Worm (Caenorhabditis elegans) whole organism, L4 larva: Measurements from ENCODE around the gene eelo-2.

Experiments used
- F26F4.8 ChIP-seq: fragments of 200-800 bp; sonication (Bioruptor generic); conservative IDR thresholded peaks from 2 replicates; pipeline ENCODE4 v1.3.6; 2022; ENCODE audit warnings: missing genetic modification characterization, missing compliant biosample characterization
- R02D3.7 ChIP-seq: fragments of 150-350 bp; sonication (generic microtip); optimal IDR thresholded peaks from 3 replicates; lab custom pipeline; 2014; ENCODE audit warnings: missing biosample characterization, missing genetic modification characterization
- Y105C5A.15 ChIP-seq: fragments of 200-800 bp; sonication (Bioruptor generic); IDR thresholded peaks from 2 replicates; pipeline ENCODE4 v1.3.6; 2022; ENCODE audit warnings: missing genetic modification characterization, missing compliant biosample characterization
- Y48G9A.11 ChIP-seq: fragments of 200-800 bp; sonication (Bioruptor generic); IDR thresholded peaks from 2 replicates; pipeline ENCODE4 v1.3.6; 2022; ENCODE audit warnings: missing genetic modification reagents, missing genetic modification characterization, missing compliant biosample characterization
- Y75B8A.6 ChIP-seq: fragments of 200-800 bp; sonication (Bioruptor generic); IDR thresholded peaks from 2 replicates; pipeline ENCODE4 v1.3.6; 2022; ENCODE audit warnings: missing genetic modification reagents, missing genetic modification characterization, missing compliant biosample characterization
- aha-1 ChIP-seq: fragments of 150-350 bp; peaks from one replicate; lab custom pipeline; 2014; ENCODE audit warnings: missing biosample characterization, missing genetic modification characterization
- aly-2 ChIP-seq: sonication (generic microtip); optimal IDR thresholded peaks from 2 replicates; lab custom pipeline; 2018; ENCODE audit warnings: missing biosample characterization, missing genetic modification characterization
- ama-1 ChIP-seq: fragments of 150-350 bp; optimal IDR thresholded peaks from 2 replicates; lab custom pipeline; 2014; ENCODE audit warnings: inconsistent platforms, mixed read lengths
- cey-2 ChIP-seq: sonication (generic microtip); optimal IDR thresholded peaks from 3 replicates; lab custom pipeline; 2017; ENCODE audit warnings: missing genetic modification characterization, mild to moderate bottlenecking, missing compliant biosample characterization, antibody characterized with exemption, borderline replicate concordance; ENCODE audit not compliant: insufficient read depth
- daf-19 ChIP-seq: fragments of 200-800 bp; sonication (Bioruptor generic); conservative IDR thresholded peaks from 2 replicates; pipeline ENCODE4 v1.3.6; 2022; ENCODE audit warnings: missing genetic modification characterization, missing compliant biosample characterization
- dmd-6 ChIP-seq: fragments of 200-800 bp; sonication (Bioruptor generic); IDR thresholded peaks from 2 replicates; pipeline ENCODE4 v1.3.6; 2022; ENCODE audit warnings: missing genetic modification reagents, missing genetic modification characterization, missing compliant biosample characterization
- dmd-8 ChIP-seq: fragments of 200-800 bp; sonication (Bioruptor generic); IDR thresholded peaks from 2 replicates; pipeline ENCODE4 v1.3.6; 2022; ENCODE audit warnings: missing genetic modification characterization, missing compliant biosample characterization
- dpl-1 ChIP-seq: fragments of 150-350 bp; optimal IDR thresholded peaks from 2 replicates; lab custom pipeline; 2014; ENCODE audit warnings: missing biosample characterization, missing genetic modification reagents, missing genetic modification characterization
- dve-1 ChIP-seq: sonication (generic microtip); optimal IDR thresholded peaks from 2 replicates; lab custom pipeline; 2017; ENCODE audit warnings: antibody characterized with exemption, mild to moderate bottlenecking, missing genetic modification characterization, missing compliant biosample characterization; ENCODE audit not compliant: insufficient read depth
- egl-27 ChIP-seq: sonication (generic microtip); optimal IDR thresholded peaks from 3 replicates; lab custom pipeline; 2017; ENCODE audit warnings: missing biosample characterization, missing genetic modification reagents, missing genetic modification characterization
- hmg-1.1 ChIP-seq: fragments of 200-800 bp; sonication (Bioruptor generic); IDR thresholded peaks from 2 replicates; pipeline ENCODE4 v1.3.6; 2022; ENCODE audit warnings: missing genetic modification reagents, missing genetic modification characterization, missing compliant biosample characterization
- lin-29 ChIP-seq: fragments of 200-800 bp; sonication (Bioruptor generic); IDR thresholded peaks from 2 replicates; pipeline ENCODE4 v1.3.6; 2022; ENCODE audit warnings: missing genetic modification reagents, missing genetic modification characterization, missing compliant biosample characterization
- lin-38 ChIP-seq: fragments of 200-800 bp; sonication (Bioruptor generic); IDR thresholded peaks from 2 replicates; pipeline ENCODE4 v1.3.6; 2022; ENCODE audit warnings: missing genetic modification reagents, missing genetic modification characterization, missing compliant biosample characterization
- lin-39 ChIP-seq: fragments of 150-350 bp; optimal IDR thresholded peaks from 2 replicates; lab custom pipeline; 2014; ENCODE audit warnings: missing biosample characterization, missing genetic modification reagents, missing genetic modification characterization
- madf-9 ChIP-seq: fragments of 200-800 bp; sonication (Bioruptor generic); conservative IDR thresholded peaks from 2 replicates; pipeline ENCODE4 v1.3.6; 2022; ENCODE audit warnings: missing genetic modification reagents, missing genetic modification characterization, missing compliant biosample characterization
- mdl-1 ChIP-seq, 2 experiments: fragments of 150-350 bp in 1 of 2; sonication (generic microtip) in 1 of 2; optimal IDR thresholded peaks; 2 replicates each; lab custom pipeline; 2014 to 2017; ENCODE audit warnings: missing biosample characterization in 2 of 2, missing genetic modification characterization in 2 of 2
- mdt-29 ChIP-seq: fragments of 200-800 bp; sonication (Bioruptor generic); IDR thresholded peaks from 2 replicates; pipeline ENCODE4 v1.3.6; 2022; ENCODE audit warnings: missing genetic modification reagents, missing genetic modification characterization, missing compliant biosample characterization
- mep-1 ChIP-seq: fragments of 150-350 bp; sonication (generic microtip); optimal IDR thresholded peaks from 3 replicates; lab custom pipeline; 2014; ENCODE audit warnings: missing biosample characterization, missing genetic modification characterization
- mes-2 ChIP-seq: sonication (generic microtip); optimal IDR thresholded peaks from 2 replicates; lab custom pipeline; 2016; ENCODE audit warnings: missing genotype, mild to moderate bottlenecking, missing genetic modification characterization, missing compliant biosample characterization; ENCODE audit not compliant: poor library complexity, severe bottlenecking
- mxl-3 ChIP-seq: fragments of 200-800 bp; sonication (Bioruptor generic); optimal IDR thresholded peaks from 2 replicates; lab custom pipeline; 2018; ENCODE audit warnings: mild to moderate bottlenecking, missing genetic modification characterization, missing compliant biosample characterization
- nhr-111 ChIP-seq: fragments of 200-800 bp; sonication (Bioruptor generic); optimal IDR thresholded peaks from 2 replicates; lab custom pipeline; 2018; ENCODE audit warnings: mild to moderate bottlenecking, missing genetic modification characterization, missing compliant biosample characterization
- nhr-25 ChIP-seq: sonication (generic microtip); optimal IDR thresholded peaks from 2 replicates; lab custom pipeline; 2017; ENCODE audit warnings: missing genetic modification characterization, mild to moderate bottlenecking, missing compliant biosample characterization, antibody characterized with exemption, moderate library complexity, borderline replicate concordance; ENCODE audit not compliant: insufficient read depth
- nhr-28 ChIP-seq: fragments of 150-350 bp; optimal IDR thresholded peaks from 2 replicates; lab custom pipeline; 2014; ENCODE audit warnings: missing biosample characterization, missing genetic modification characterization
- nhr-77 ChIP-seq: fragments of 150-350 bp; optimal IDR thresholded peaks from 2 replicates; lab custom pipeline; 2014; ENCODE audit warnings: missing biosample characterization, missing genetic modification characterization
- pha-4 ChIP-seq, 2 experiments: fragments of 150-350 bp in 1 of 2; fragments of 200-800 bp in 1 of 2; sonication (Bioruptor generic) in 1 of 2; IDR thresholded peaks in 1 of 2; optimal IDR thresholded peaks in 1 of 2; 2 replicates each; pipeline versions ENCODE4 v1.3.6 to Lab custom; 2014 to 2022; ENCODE audit warnings: missing genetic modification characterization in 2 of 2, missing genetic modification reagents in 2 of 2, missing biosample characterization in 1 of 2, missing compliant biosample characterization in 1 of 2
- saeg-2 ChIP-seq: fragments of 200-800 bp; sonication (Bioruptor generic); IDR thresholded peaks from 2 replicates; pipeline ENCODE4 v1.3.6; 2022; ENCODE audit warnings: missing genetic modification reagents, missing genetic modification characterization, missing compliant biosample characterization
- skn-1 ChIP-seq: fragments of 150-350 bp; optimal IDR thresholded peaks from 2 replicates; lab custom pipeline; 2014; ENCODE audit warnings: missing biosample characterization, missing genetic modification characterization
- snpc-4 ChIP-seq: fragments of 150-350 bp; optimal IDR thresholded peaks from 2 replicates; lab custom pipeline; 2014; ENCODE audit warnings: missing biosample characterization, missing genetic modification characterization
- unc-62 ChIP-seq, 3 experiments: fragments of 150-350 bp in 1 of 3; sonication (generic microtip); optimal IDR thresholded peaks in 2 of 3; peaks in 1 of 3; 1 replicate in 1 of 3; 2 replicates in 2 of 3; lab custom pipeline; 2014 to 2017; ENCODE audit warnings: missing biosample characterization in 3 of 3, missing genetic modification characterization in 3 of 3, missing genetic modification reagents in 3 of 3, missing genotype in 1 of 3
- vab-7 ChIP-seq: fragments of 200-800 bp; sonication (Bioruptor generic); IDR thresholded peaks from 2 replicates; pipeline ENCODE4 v1.3.6; 2022; ENCODE audit warnings: missing genetic modification reagents, missing genetic modification characterization, missing compliant biosample characterization
- zag-1 ChIP-seq: fragments of 150-350 bp; optimal IDR thresholded peaks from 2 replicates; lab custom pipeline; 2014; ENCODE audit warnings: missing biosample characterization, missing genetic modification characterization
- zfp-2 ChIP-seq: sonication (generic microtip); optimal IDR thresholded peaks from 2 replicates; lab custom pipeline; 2016; ENCODE audit warnings: mild to moderate bottlenecking, missing genetic modification characterization, missing compliant biosample characterization
- zip-11 ChIP-seq: fragments of 200-800 bp; sonication (Bioruptor generic); IDR thresholded peaks from 2 replicates; pipeline ENCODE4 v1.3.6; 2022; ENCODE audit warnings: missing genetic modification characterization, missing compliant biosample characterization
- ztf-7 ChIP-seq: fragments of 150-350 bp; optimal IDR thresholded peaks from 2 replicates; lab custom pipeline; 2014; ENCODE audit warnings: missing biosample characterization, missing genetic modification characterization

Gene eelo-2

DNA sequence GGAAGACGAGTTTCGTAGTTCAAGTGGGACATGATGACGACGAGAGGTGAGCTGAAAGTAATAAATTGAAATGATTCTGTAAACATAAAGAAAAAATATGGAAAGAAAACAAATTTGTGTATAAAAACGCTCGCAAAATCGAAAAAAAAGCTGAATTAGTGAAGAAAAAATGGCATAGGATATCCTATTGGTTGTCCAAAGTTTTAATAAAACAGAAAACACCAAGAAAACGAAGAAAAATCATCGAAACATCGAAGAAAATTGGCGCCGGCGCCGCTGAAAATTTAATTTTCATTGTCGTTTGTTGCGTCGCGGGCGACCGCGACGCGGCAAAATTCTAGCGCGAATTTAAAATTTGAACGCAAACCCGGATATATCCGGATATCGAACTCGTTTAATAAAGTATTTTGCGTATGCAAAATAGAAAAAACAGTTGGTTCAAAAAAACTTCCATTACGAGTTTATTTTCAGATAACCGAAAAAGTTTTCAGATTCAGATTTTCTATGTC is 23.7 kb downstream of the eelo-2 start, which contains the start of gene gln-5 (continued):
- no peak for TF ChIP-seq nhr-77 (tag; lab: Kevin White, UChicago)
- no peak for TF ChIP-seq Y75B8A.6 (GFP tag; lab: Robert Waterston, UW)
- TF ChIP-seq lin-29: no peak
- TF ChIP-seq lin-38: peak; percentile 64
- TF ChIP-seq zag-1 (tag; lab: Kevin White, UChicago): no peak
- no peak for TF ChIP-seq dve-1 (tag; lab: Kevin White, UChicago)
- TF ChIP-seq saeg-2 (GFP tag; lab: Robert Waterston, UW): no peak
- no peak for TF ChIP-seq nhr-28 (tag; lab: Kevin White, UChicago)

DNA sequence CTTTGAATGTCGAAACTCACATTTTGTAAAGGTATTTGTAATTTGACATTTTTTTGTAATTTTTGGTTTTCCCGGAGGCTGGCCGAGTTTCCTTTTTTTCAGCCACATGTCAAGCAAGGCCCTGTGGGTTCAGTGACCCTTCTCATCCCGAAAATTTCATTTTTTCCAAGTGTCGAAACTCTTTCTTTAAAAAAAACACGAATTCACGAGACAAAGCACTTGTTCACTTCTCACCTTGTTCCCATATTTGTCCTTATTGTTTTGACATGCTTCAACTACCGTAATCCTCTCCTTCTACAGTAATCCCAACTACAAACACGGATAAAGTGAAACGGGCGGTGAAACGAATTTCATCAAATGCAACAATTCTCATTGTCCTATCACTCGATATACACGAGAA is 25.4 kb downstream of the eelo-2 start, which contains the start of gene lhfp-4:
lhfp-4 (plus strand) TSS at position 301 of the 400 bp plus-strand sequence.
- TF ChIP-seq ztf-7 (tag; lab: Kevin White, UChicago) (no peak), mdt-29 (GFP tag; lab: Robert Waterston, UW) (no peak), aha-1 (tag; lab: Kevin White, UChicago) (no peak), ama-1 (lab: Kevin White, UChicago) (no peak), mes-2 (tag; lab: Kevin White, UChicago) (no peak), zfp-2 (no peak), vab-7 (GFP tag; lab: Robert Waterston, UW) (no peak), lin-39 (tag; lab: Kevin White, UChicago) (no peak), Y48G9A.11 (GFP tag; lab: Robert Waterston, UW) (no peak)

- no peak for TF ChIP-seq egl-27 (tag; lab: Kevin White, UChicago)
- TF ChIP-seq aha-1 (tag; lab: Kevin White, UChicago): peak; percentile 96
- TF ChIP-seq hmg-1.1 (GFP tag; lab: Robert Waterston, UW): 0 out of 2 replicates have a peak, but pooled peaks have one; percentile 22
- TF ChIP-seq dpl-1 (GFP tag; lab: Kevin White, UChicago): peak; percentile 39
- peak; percentile 4 for TF ChIP-seq dve-1 (tag; lab: Kevin White, UChicago)
- peak; percentile 18 for TF ChIP-seq lin-38
- no peak for TF ChIP-seq nhr-25 (tag; lab: Kevin White, UChicago)
- peak; percentile 1 for TF ChIP-seq mes-2 (tag; lab: Kevin White, UChicago)
These were observed 27.0 kb downstream of the eelo-2 start, which contains the start of gene clec-196 for ce11 chrIV:17276705-17277458. TSS of gene clec-196 (plus strand) at chrIV:17276956.

- TF ChIP-seq zip-11 (GFP tag; lab: Robert Waterston, UW): no peak
- no peak for TF ChIP-seq mxl-3 (GFP tag; lab: Kevin White, UChicago)
- TF ChIP-seq cey-2 (tag; lab: Kevin White, UChicago): no peak
- no peak for TF ChIP-seq mep-1 (tag; lab: Kevin White, UChicago)
- no peak for TF ChIP-seq mes-2 (tag; lab: Kevin White, UChicago)
- no peak for TF ChIP-seq lin-29
- 0 out of 2 replicates have a peak, but pooled peaks have one; percentile 54 for TF ChIP-seq mdt-29 (GFP tag; lab: Robert Waterston, UW)
- TF ChIP-seq madf-9 (GFP tag; lab: Robert Waterston, UW): no peak
- 0 out of 2 replicates have a peak, but pooled peaks have one; percentile 37 for TF ChIP-seq Y105C5A.15 (GFP tag; lab: Robert Waterston, UW)
- no peak for TF ChIP-seq dmd-6 (GFP tag; lab: Robert Waterston, UW)
- TF ChIP-seq nhr-25 (tag; lab: Kevin White, UChicago): no peak
- no peak for TF ChIP-seq snpc-4 (tag; lab: Kevin White, UChicago)
- no peak for TF ChIP-seq R02D3.7 (tag; lab: Kevin White, UChicago)
- no peak for TF ChIP-seq aly-2
- TF ChIP-seq pha-4 (GFP tag; IDR thresholded peaks at IDR 0.05; lab: Robert Waterston, UW): no peak
- TF ChIP-seq pha-4 (tag; optimal IDR thresholded peaks at IDR 0.05; lab: Kevin White, UChicago): no peak
- no peak for TF ChIP-seq saeg-2 (GFP tag; lab: Robert Waterston, UW)
- no peak for TF ChIP-seq F26F4.8 (GFP tag; lab: Robert Waterston, UW)
- peak; percentile 21 for TF ChIP-seq skn-1 (tag; lab: Kevin White, UChicago)
- no peak for TF ChIP-seq nhr-111 (GFP tag; lab: Kevin White, UChicago)
- no peak for TF ChIP-seq unc-62 (GFP tag; optimal IDR thresholded peaks at IDR 0.05 in 1 of 2; lab: Kevin White, UChicago)
- TF ChIP-seq unc-62 (tag; optimal IDR thresholded peaks at IDR 0.05; lab: Kevin White, UChicago): no peak
- TF ChIP-seq dpl-1 (GFP tag; lab: Kevin White, UChicago): no peak
- no peak for TF ChIP-seq dmd-8 (GFP tag; lab: Robert Waterston, UW)
- TF ChIP-seq daf-19 (GFP tag; lab: Robert Waterston, UW): no peak
- TF ChIP-seq mdl-1 (tag; optimal IDR thresholded peaks at IDR 0.05; lab: Kevin White, UChicago): no peak
These were observed 27.7 kb downstream of the eelo-2 start for ce11 chrIV:17277459-17278173.
